Fruit fly (Drosophila melanogaster) whole organism, embryonic: ENCODE data around the gene gukh.

ENCODE experiments used
- CG10543 ChIP-seq: fragments of 200-800 bp; sonication (Bioruptor generic); optimal IDR thresholded peaks from 3 replicates; lab custom pipeline; 2017; ENCODE audit warnings: missing biosample characterization, mild to moderate bottlenecking, missing genetic modification characterization, moderate library complexity
- CG10979 ChIP-seq: fragments of 200-800 bp; sonication (Bioruptor generic); optimal IDR thresholded peaks from 2 replicates; lab custom pipeline; 2018; ENCODE audit warnings: missing biosample characterization, mild to moderate bottlenecking, missing genetic modification characterization, moderate library complexity
- CG11504 ChIP-seq: fragments of 200-800 bp; sonication (Bioruptor generic); optimal IDR thresholded peaks from 3 replicates; lab custom pipeline; 2019; ENCODE audit warnings: missing biosample characterization, mild to moderate bottlenecking, missing genetic modification characterization, moderate library complexity
- CG12744 ChIP-seq: fragments of 200-800 bp; sonication (Bioruptor generic); optimal IDR thresholded peaks from 2 replicates; lab custom pipeline; 2016; ENCODE audit warnings: missing biosample characterization, missing genetic modification characterization
- CG15269 ChIP-seq: fragments of 200-800 bp; sonication (Bioruptor generic); optimal IDR thresholded peaks from 2 replicates; lab custom pipeline; 2018; ENCODE audit warnings: missing biosample characterization, mild to moderate bottlenecking, missing genetic modification characterization, moderate library complexity
- CG1602 ChIP-seq: fragments of 200-800 bp; sonication (Bioruptor generic); optimal IDR thresholded peaks from 3 replicates; lab custom pipeline; 2016; ENCODE audit warnings: missing biosample characterization, missing genetic modification characterization
- CG17328 ChIP-seq: fragments of 200-800 bp; sonication (Bioruptor generic); IDR thresholded peaks from 2 replicates; pipeline ENCODE4 v1.3.6; 2022; ENCODE audit warnings: missing biosample characterization, missing genetic modification characterization
- CG17568 ChIP-seq: fragments of 200-800 bp; sonication (Bioruptor generic); optimal IDR thresholded peaks from 2 replicates; lab custom pipeline; 2018; ENCODE audit warnings: missing biosample characterization, mild to moderate bottlenecking, missing genetic modification characterization, moderate library complexity
- CG2199 ChIP-seq: fragments of 200-800 bp; sonication (Bioruptor generic); IDR thresholded peaks from 3 replicates; pipeline ENCODE4 v1.3.6; 2022; ENCODE audit warnings: missing biosample characterization, missing genetic modification characterization
- CG2202 ChIP-seq: fragments of 200-800 bp; sonication (Bioruptor generic); optimal IDR thresholded peaks from 2 replicates; lab custom pipeline; 2018; ENCODE audit warnings: missing biosample characterization, mild to moderate bottlenecking, missing genetic modification characterization
- CG32772 ChIP-seq: fragments of 200-800 bp; sonication (Bioruptor generic); IDR thresholded peaks from 2 replicates; pipeline ENCODE4 v1.3.6; 2022; ENCODE audit warnings: missing biosample characterization, missing genetic modification characterization
- CG5180 ChIP-seq: fragments of 200-800 bp; sonication (Bioruptor generic); optimal IDR thresholded peaks from 3 replicates; lab custom pipeline; 2017; ENCODE audit warnings: missing biosample characterization, missing genetic modification characterization, mild to moderate bottlenecking, moderate library complexity, missing genetic modification reagents
- CG5245 ChIP-seq: fragments of 200-800 bp; sonication (Bioruptor generic); optimal IDR thresholded peaks from 3 replicates; lab custom pipeline; 2016; ENCODE audit warnings: missing biosample characterization, missing genetic modification characterization
- CG6689 ChIP-seq: fragments of 200-800 bp; sonication (Bioruptor generic); IDR thresholded peaks from 2 replicates; pipeline ENCODE4 v1.3.6; 2022; ENCODE audit warnings: missing biosample characterization, missing genetic modification characterization
- CG7786 ChIP-seq: fragments of 200-800 bp; sonication (Bioruptor generic); optimal IDR thresholded peaks from 2 replicates; lab custom pipeline; 2016; ENCODE audit warnings: missing biosample characterization, missing genetic modification characterization
- CG8924 ChIP-seq: fragments of 200-800 bp; optimal IDR thresholded peaks from 3 replicates; lab custom pipeline; 2019; ENCODE audit warnings: missing biosample characterization, mild to moderate bottlenecking, missing genetic modification characterization, moderate library complexity
- CG9437 ChIP-seq: fragments of 200-800 bp; sonication (Bioruptor generic); optimal IDR thresholded peaks from 2 replicates; lab custom pipeline; 2018; ENCODE audit warnings: missing biosample characterization, mild to moderate bottlenecking, missing genetic modification characterization
- CG9727 ChIP-seq: fragments of 200-800 bp; sonication (Bioruptor generic); optimal IDR thresholded peaks from 3 replicates; lab custom pipeline; 2017; ENCODE audit warnings: missing biosample characterization, mild to moderate bottlenecking, missing genetic modification characterization
- D ChIP-seq, 2 experiments: fragments of 200-800 bp in 1 of 2; fragments of >200 bp in 1 of 2; sonication (Bioruptor generic) in 1 of 2; optimal IDR thresholded peaks; 2 replicates in 1 of 2; 3 replicates in 1 of 2; lab custom pipeline; 2017; ENCODE audit warnings: mild to moderate bottlenecking in 1 of 2, missing biosample characterization in 1 of 2, missing genetic modification characterization in 1 of 2, missing genetic modification reagents in 1 of 2
- Dek ChIP-seq: fragments of 200-800 bp; sonication (Bioruptor generic); optimal IDR thresholded peaks from 3 replicates; lab custom pipeline; 2019; ENCODE audit warnings: missing biosample characterization, mild to moderate bottlenecking, missing genetic modification characterization, moderate library complexity
- HHEX ChIP-seq: fragments of 200-800 bp; sonication (Bioruptor generic); optimal IDR thresholded peaks from 3 replicates; lab custom pipeline; 2017; ENCODE audit warnings: missing biosample characterization, mild to moderate bottlenecking, missing genetic modification characterization, missing genetic modification reagents
- Kr ChIP-seq: fragments of 200-800 bp; sonication (Bioruptor generic); optimal IDR thresholded peaks from 2 replicates; lab custom pipeline; 2017; ENCODE audit warnings: missing biosample characterization, mild to moderate bottlenecking, missing genetic modification characterization
- MBD-R2 ChIP-seq: fragments of 200-800 bp; sonication (Bioruptor generic); IDR thresholded peaks from 2 replicates; pipeline ENCODE4 v1.3.6; 2022; ENCODE audit warnings: missing biosample characterization, missing genetic modification characterization
- NC2β ChIP-seq: fragments of 200-800 bp; sonication (Bioruptor generic); optimal IDR thresholded peaks from 2 replicates; lab custom pipeline; 2016; ENCODE audit warnings: missing biosample characterization, missing genetic modification characterization
- Nf-YB ChIP-seq: fragments of 200-800 bp; sonication (Bioruptor generic); optimal IDR thresholded peaks from 3 replicates; lab custom pipeline; 2019; ENCODE audit warnings: missing biosample characterization, mild to moderate bottlenecking, missing genetic modification characterization, moderate library complexity
- Six4 ChIP-seq: fragments of 200-800 bp; sonication (Bioruptor generic); optimal IDR thresholded peaks from 2 replicates; lab custom pipeline; 2016; ENCODE audit warnings: missing biosample characterization, missing genetic modification characterization
- Sox102F ChIP-seq: fragments of 200-800 bp; sonication (Bioruptor generic); optimal IDR thresholded peaks from 2 replicates; lab custom pipeline; 2018; ENCODE audit warnings: missing biosample characterization, mild to moderate bottlenecking, missing genetic modification characterization, moderate library complexity
- Sry-β ChIP-seq: fragments of 200-800 bp; sonication (Bioruptor generic); optimal IDR thresholded peaks from 2 replicates; lab custom pipeline; 2018; ENCODE audit warnings: missing biosample characterization, mild to moderate bottlenecking, missing genetic modification characterization, moderate library complexity
- Xbp1 ChIP-seq: fragments of 200-800 bp; sonication (Bioruptor generic); optimal IDR thresholded peaks from 3 replicates; lab custom pipeline; 2016; ENCODE audit warnings: missing biosample characterization, mild to moderate bottlenecking, missing genetic modification characterization
- al ChIP-seq: fragments of 200-800 bp; sonication (Bioruptor generic); IDR thresholded peaks from 2 replicates; pipeline ENCODE4 v1.3.6; 2022; ENCODE audit warnings: missing biosample characterization, missing genetic modification characterization
- ara ChIP-seq: fragments of 200-800 bp; sonication (Bioruptor generic); IDR thresholded peaks from 2 replicates; pipeline ENCODE4 v1.3.6; 2022; ENCODE audit warnings: missing biosample characterization, missing genetic modification characterization
- bab2 ChIP-seq: fragments of 200-800 bp; sonication (Bioruptor generic); optimal IDR thresholded peaks from 2 replicates; lab custom pipeline; 2016; ENCODE audit warnings: missing biosample characterization, missing genetic modification characterization
- bsh ChIP-seq, 2 experiments: fragments of 200-800 bp; sonication (Bioruptor generic); optimal IDR thresholded peaks; 2 replicates each; lab custom pipeline; 2017 to 2018; ENCODE audit warnings: mild to moderate bottlenecking in 2 of 2, missing biosample characterization in 2 of 2, missing genetic modification characterization in 2 of 2, moderate library complexity in 1 of 2
- dm ChIP-seq: fragments of 200-800 bp; sonication (Bioruptor generic); optimal IDR thresholded peaks from 3 replicates; lab custom pipeline; 2016; ENCODE audit warnings: missing biosample characterization, missing genetic modification characterization
- dmrt99B ChIP-seq: fragments of 200-800 bp; sonication (Bioruptor generic); optimal IDR thresholded peaks from 2 replicates; lab custom pipeline; 2018; ENCODE audit warnings: missing biosample characterization, mild to moderate bottlenecking, missing genetic modification characterization, moderate library complexity
- dysf ChIP-seq: fragments of 200-800 bp; sonication (Bioruptor generic); IDR thresholded peaks from 3 replicates; pipeline ENCODE4 v1.3.6; 2022; ENCODE audit warnings: missing biosample characterization, missing genetic modification characterization
- jumu ChIP-seq: fragments of 200-800 bp; sonication (Bioruptor generic); optimal IDR thresholded peaks from 3 replicates; lab custom pipeline; 2016; ENCODE audit warnings: missing biosample characterization, missing genetic modification characterization
- kah ChIP-seq: fragments of 200-800 bp; sonication (Bioruptor generic); optimal IDR thresholded peaks from 2 replicates; lab custom pipeline; 2018; ENCODE audit warnings: missing biosample characterization, mild to moderate bottlenecking, missing genetic modification characterization
- org-1 ChIP-seq: fragments of 200-800 bp; sonication (Bioruptor generic); optimal IDR thresholded peaks from 2 replicates; lab custom pipeline; 2017; ENCODE audit warnings: missing biosample characterization, missing genetic modification characterization
- p53 ChIP-seq: fragments of 200-800 bp; sonication (Bioruptor generic); optimal IDR thresholded peaks from 2 replicates; lab custom pipeline; 2016; ENCODE audit warnings: missing biosample characterization, missing genetic modification characterization
- pb ChIP-seq: fragments of 200-800 bp; sonication (Bioruptor generic); optimal IDR thresholded peaks from 3 replicates; lab custom pipeline; 2016; ENCODE audit warnings: missing biosample characterization, missing genetic modification characterization
- pnt ChIP-seq: fragments of 200-800 bp; sonication (Bioruptor generic); optimal IDR thresholded peaks from 3 replicates; lab custom pipeline; 2016; ENCODE audit warnings: missing biosample characterization, missing genetic modification characterization
- pzg ChIP-seq: fragments of 200-800 bp; sonication (Bioruptor generic); optimal IDR thresholded peaks from 3 replicates; lab custom pipeline; 2018; ENCODE audit warnings: missing biosample characterization, mild to moderate bottlenecking, missing genetic modification characterization, moderate library complexity
- ranshi ChIP-seq: fragments of 200-800 bp; sonication (Bioruptor generic); IDR thresholded peaks from 2 replicates; pipeline ENCODE4 v1.3.6; 2022; ENCODE audit warnings: missing biosample characterization, missing genetic modification characterization
- run ChIP-seq: fragments of 200-800 bp; sonication (Bioruptor generic); optimal IDR thresholded peaks from 3 replicates; lab custom pipeline; 2018; ENCODE audit warnings: missing biosample characterization, mild to moderate bottlenecking, missing genetic modification characterization
- sima ChIP-seq: fragments of 200-800 bp; sonication (Bioruptor generic); optimal IDR thresholded peaks from 2 replicates; lab custom pipeline; 2016; ENCODE audit warnings: missing biosample characterization, missing genetic modification characterization
- slp2 ChIP-seq: fragments of 200-800 bp; sonication (Bioruptor generic); optimal IDR thresholded peaks from 2 replicates; lab custom pipeline; 2016; ENCODE audit warnings: missing biosample characterization, missing genetic modification characterization
- wor ChIP-seq: fragments of 200-800 bp; sonication (Bioruptor generic); IDR thresholded peaks from 2 replicates; pipeline ENCODE4 v1.3.6; 2022; ENCODE audit warnings: missing biosample characterization, missing genetic modification characterization

Gene gukh

dm6 chr3R:18987428-18988416 is 3.9 kb downstream of the gukh start (continued):
- peak; percentile 32 for TF ChIP-seq CG15269 (tag; lab: Kevin White, UChicago)
- TF ChIP-seq pnt (GFP tag; lab: Kevin White, UChicago), result peak; percentile 33
- peak; percentile 20 for TF ChIP-seq jumu (GFP tag; lab: Kevin White, UChicago)
- peak; percentile 40 for TF ChIP-seq CG11504 (tag; lab: Kevin White, UChicago)
- 0 out of 2 replicates have a peak, but pooled peaks have one; percentile 22 for TF ChIP-seq ara (GFP tag; lab: Robert Waterston, UW)
- TF ChIP-seq CG5245 (GFP tag; lab: Kevin White, UChicago), result peak; percentile 1
- TF ChIP-seq dm (GFP tag; lab: Kevin White, UChicago), result no peak
- TF ChIP-seq MBD-R2 (GFP tag; lab: Robert Waterston, UW), result no peak
- TF ChIP-seq Kr, result no peak
- TF ChIP-seq Sox102F, result peak; percentile 39
- TF ChIP-seq CG9727 (GFP tag; lab: Kevin White, UChicago), result peak; percentile 5
- TF ChIP-seq Sry-β, result no peak
- TF ChIP-seq CG17568 (GFP tag; lab: Kevin White, UChicago), result peak; percentile 40
- TF ChIP-seq CG6689 (GFP tag; lab: Robert Waterston, UW), result peak; percentile 26; the same call in 1 of the 2 replicates
- TF ChIP-seq HHEX, result peak; percentile 31
- no peak for TF ChIP-seq CG7786 (GFP tag; lab: Kevin White, UChicago)
- TF ChIP-seq Six4 (GFP tag; lab: Kevin White, UChicago), result no peak
- TF ChIP-seq CG5180 (GFP tag; lab: Kevin White, UChicago), result peak; percentile 90
- peak; percentile 49 for TF ChIP-seq pb (GFP tag; lab: Kevin White, UChicago)
- peak; percentile 4 for TF ChIP-seq CG12744 (GFP tag; lab: Kevin White, UChicago)
- TF ChIP-seq ranshi (GFP tag; lab: Robert Waterston, UW), result peak; percentile 3; the same call in 1 of the 2 replicates
- no peak for TF ChIP-seq wor
- TF ChIP-seq bsh (GFP tag; optimal IDR thresholded peaks at IDR 0.05; lab: Kevin White, UChicago), result peak in 1 of 2 experiments; percentile 45
- TF ChIP-seq CG2202 (tag; lab: Kevin White, UChicago), result peak; percentile 8
- TF ChIP-seq pzg (GFP tag; lab: Kevin White, UChicago), result no peak
- peak; percentile 72 for TF ChIP-seq CG10543 (GFP tag; lab: Kevin White, UChicago)
- peak; percentile 12 for TF ChIP-seq run
- peak; percentile 16 for TF ChIP-seq Xbp1
- no peak for TF ChIP-seq Nf-YB (GFP tag; lab: Kevin White, UChicago)
- peak; percentile 25 for TF ChIP-seq NC2β (GFP tag; lab: Kevin White, UChicago)
- no peak for TF ChIP-seq bab2 (GFP tag; lab: Kevin White, UChicago)
- peak; percentile 58 for TF ChIP-seq dmrt99B (tag; lab: Kevin White, UChicago)
- TF ChIP-seq al (GFP tag; lab: Robert Waterston, UW), result no peak
- TF ChIP-seq CG8924 (tag; lab: Kevin White, UChicago), result peak; percentile 25
- TF ChIP-seq CG2199 (GFP tag; lab: Robert Waterston, UW), result peak; percentile 92
- peak; percentile 3 for TF ChIP-seq CG1602 (GFP tag; lab: Kevin White, UChicago)
- no peak for TF ChIP-seq p53 (GFP tag; lab: Kevin White, UChicago)
- TF ChIP-seq CG17328 (GFP tag; lab: Robert Waterston, UW), result peak; percentile 16; the same call in 1 of the 2 replicates
- no peak for TF ChIP-seq sima (GFP tag; lab: Kevin White, UChicago)
- TF ChIP-seq kah (GFP tag; lab: Kevin White, UChicago), result peak; percentile 19
- TF ChIP-seq slp2 (GFP tag; lab: Kevin White, UChicago), result no peak
- TF ChIP-seq CG32772 (GFP tag; lab: Robert Waterston, UW), result peak; percentile 28; the same call in 1 of the 2 replicates
- TF ChIP-seq org-1 (GFP tag; lab: Kevin White, UChicago), result no peak
- no peak for TF ChIP-seq Dek (tag; lab: Kevin White, UChicago)
- no peak for TF ChIP-seq CG9437
- peak; percentile 51 for TF ChIP-seq CG10979
- no peak for TF ChIP-seq D (optimal IDR thresholded peaks at IDR 0.05; lab: Kevin White, UChicago)
- TF ChIP-seq D (GFP tag; optimal IDR thresholded peaks at IDR 0.05; lab: Kevin White, UChicago), result peak; percentile 53
- no peak for TF ChIP-seq dysf
